Fruit fly (Drosophila melanogaster) whole organism, embryonic: Measurements from ENCODE around the gene CG42541.

Experiments used
- Aef1 ChIP-seq: fragments of 200-800 bp; sonication (Bioruptor generic); IDR thresholded peaks from 3 replicates; pipeline ENCODE4 v1.3.6; 2022; ENCODE audit warnings: missing biosample characterization, missing genetic modification characterization
- BEAF-32 ChIP-seq: fragments of 200-800 bp; sonication (Bioruptor generic); optimal IDR thresholded peaks from 3 replicates; lab custom pipeline; 2017; ENCODE audit warnings: missing biosample characterization, missing genetic modification characterization, mild to moderate bottlenecking, moderate library complexity, missing genetic modification reagents
- CG10147 ChIP-seq: fragments of 200-800 bp; sonication (Bioruptor generic); optimal IDR thresholded peaks from 2 replicates; lab custom pipeline; 2019; ENCODE audit warnings: missing biosample characterization, mild to moderate bottlenecking, missing genetic modification characterization, moderate library complexity
- CG10366 ChIP-seq: fragments of 200-800 bp; sonication (Bioruptor generic); IDR thresholded peaks from 2 replicates; pipeline ENCODE4 v1.3.6; 2022; ENCODE audit warnings: missing biosample characterization, missing genetic modification characterization
- CG10431 ChIP-seq: fragments of 200-800 bp; sonication (Bioruptor generic); optimal IDR thresholded peaks from 3 replicates; lab custom pipeline; 2018; ENCODE audit warnings: missing biosample characterization, mild to moderate bottlenecking, missing genetic modification characterization
- CG11456 ChIP-seq: fragments of 200-800 bp; sonication (Bioruptor generic); IDR thresholded peaks from 3 replicates; pipeline ENCODE4 v1.3.6; 2022; ENCODE audit warnings: missing biosample characterization, missing genetic modification characterization
- CG11695 ChIP-seq: fragments of 200-800 bp; sonication (Bioruptor generic); IDR thresholded peaks from 3 replicates; pipeline ENCODE4 v1.3.6; 2022; ENCODE audit warnings: missing biosample characterization, missing genetic modification characterization
- CG15601 ChIP-seq: fragments of 200-800 bp; sonication (Bioruptor generic); optimal IDR thresholded peaks from 3 replicates; lab custom pipeline; 2019; ENCODE audit warnings: missing biosample characterization, mild to moderate bottlenecking, missing genetic modification characterization, moderate library complexity
- CG16779 ChIP-seq: fragments of 200-800 bp; sonication (Bioruptor generic); IDR thresholded peaks from 2 replicates; pipeline ENCODE4 v1.3.6; 2022; ENCODE audit warnings: missing biosample characterization, missing genetic modification characterization
- CG17612 ChIP-seq: fragments of 200-800 bp; sonication (Bioruptor generic); IDR thresholded peaks from 2 replicates; pipeline ENCODE4 v1.3.6; 2022; ENCODE audit warnings: missing biosample characterization, missing genetic modification characterization
- CG17829 ChIP-seq: fragments of 200-800 bp; optimal IDR thresholded peaks from 2 replicates; lab custom pipeline; 2019; ENCODE audit warnings: missing biosample characterization, mild to moderate bottlenecking, missing genetic modification characterization, moderate library complexity
- CG18599 ChIP-seq: fragments of 200-800 bp; sonication (Bioruptor generic); optimal IDR thresholded peaks from 3 replicates; lab custom pipeline; 2017; ENCODE audit warnings: missing biosample characterization, missing genetic modification characterization, mild to moderate bottlenecking, moderate library complexity, missing genetic modification reagents
- CG34376 ChIP-seq: fragments of 200-800 bp; sonication (Bioruptor generic); optimal IDR thresholded peaks from 2 replicates; lab custom pipeline; 2018; ENCODE audit warnings: missing biosample characterization, mild to moderate bottlenecking, missing genetic modification characterization
- CG4424 ChIP-seq: fragments of 200-800 bp; sonication (Bioruptor generic); optimal IDR thresholded peaks from 3 replicates; lab custom pipeline; 2016; ENCODE audit warnings: missing biosample characterization, missing genetic modification characterization
- CG4820 ChIP-seq: fragments of 200-800 bp; sonication (Bioruptor generic); optimal IDR thresholded peaks from 3 replicates; lab custom pipeline; 2016; ENCODE audit warnings: missing biosample characterization, missing genetic modification characterization
- CG9932 ChIP-seq: fragments of 200-800 bp; sonication (Bioruptor generic); IDR thresholded peaks from 2 replicates; pipeline ENCODE4 v1.3.6; 2022; ENCODE audit warnings: missing biosample characterization, missing genetic modification characterization
- Deaf1 ChIP-seq: fragments of 200-800 bp; optimal IDR thresholded peaks from 3 replicates; lab custom pipeline; 2019; ENCODE audit warnings: missing biosample characterization, mild to moderate bottlenecking, missing genetic modification characterization, moderate library complexity
- Dip3 ChIP-seq: fragments of 200-800 bp; sonication (Bioruptor generic); optimal IDR thresholded peaks from 3 replicates; lab custom pipeline; 2016; ENCODE audit warnings: missing biosample characterization, missing genetic modification characterization
- Dll ChIP-seq: fragments of 200-800 bp; sonication (Bioruptor generic); IDR thresholded peaks from 4 replicates; pipeline ENCODE4 v1.3.6; 2022; ENCODE audit warnings: missing biosample characterization, missing genetic modification characterization; ENCODE audit not compliant: partially characterized antibody
- Doc2 ChIP-seq: fragments of 200-800 bp; sonication (Bioruptor generic); IDR thresholded peaks from 2 replicates; pipeline ENCODE4 v1.3.6; 2022; ENCODE audit warnings: missing biosample characterization, missing genetic modification characterization
- Eip74EF ChIP-seq, 2 experiments: fragments of 200-800 bp in 1 of 2; fragments of >200 bp in 1 of 2; sonication (Bioruptor generic) in 1 of 2; optimal IDR thresholded peaks; 2 replicates each; lab custom pipeline; 2017 to 2019; ENCODE audit warnings: missing biosample characterization in 2 of 2, missing genetic modification characterization in 2 of 2, mild to moderate bottlenecking in 1 of 2, moderate library complexity in 1 of 2
- Elba2 ChIP-seq: fragments of 200-800 bp; sonication (Bioruptor generic); optimal IDR thresholded peaks from 3 replicates; lab custom pipeline; 2016; ENCODE audit warnings: missing biosample characterization, missing genetic modification characterization
- Fer1 ChIP-seq: fragments of 200-800 bp; sonication (Bioruptor generic); optimal IDR thresholded peaks from 2 replicates; lab custom pipeline; 2017; ENCODE audit warnings: missing biosample characterization, mild to moderate bottlenecking, missing genetic modification characterization
- H15 ChIP-seq: fragments of 200-800 bp; sonication (Bioruptor generic); IDR thresholded peaks from 3 replicates; pipeline ENCODE4 v1.3.6; 2022; ENCODE audit warnings: missing biosample characterization, missing genetic modification characterization
- Hr78 ChIP-seq, 2 experiments: fragments of 200-800 bp in 1 of 2; fragments of >200 bp in 1 of 2; sonication (Bioruptor generic) in 1 of 2; optimal IDR thresholded peaks; 2 replicates each; lab custom pipeline; 2017 to 2019; ENCODE audit warnings: missing biosample characterization in 2 of 2, missing genetic modification characterization in 2 of 2, mild to moderate bottlenecking in 1 of 2, moderate library complexity in 1 of 2
- Oli ChIP-seq: fragments of 200-800 bp; sonication (Bioruptor generic); optimal IDR thresholded peaks from 2 replicates; lab custom pipeline; 2018; ENCODE audit warnings: missing biosample characterization, mild to moderate bottlenecking, missing genetic modification characterization, moderate library complexity
- Sry-β ChIP-seq: fragments of 200-800 bp; sonication (Bioruptor generic); optimal IDR thresholded peaks from 2 replicates; lab custom pipeline; 2018; ENCODE audit warnings: missing biosample characterization, mild to moderate bottlenecking, missing genetic modification characterization, moderate library complexity
- Taf1 ChIP-seq: fragments of 200-800 bp; sonication (Bioruptor generic); IDR thresholded peaks from 2 replicates; pipeline ENCODE4 v1.3.6; 2022; ENCODE audit warnings: missing biosample characterization, missing genetic modification characterization
- Usf ChIP-seq: fragments of 200-800 bp; sonication (Bioruptor generic); optimal IDR thresholded peaks from 2 replicates; lab custom pipeline; 2017; ENCODE audit warnings: missing genotype, missing biosample characterization, missing genetic modification characterization
- abd-A ChIP-seq: fragments of 200-800 bp; sonication (Bioruptor generic); optimal IDR thresholded peaks from 3 replicates; lab custom pipeline; 2019; ENCODE audit warnings: missing biosample characterization, mild to moderate bottlenecking, missing genetic modification characterization, moderate library complexity
- bab2 ChIP-seq: fragments of 200-800 bp; sonication (Bioruptor generic); optimal IDR thresholded peaks from 2 replicates; lab custom pipeline; 2016; ENCODE audit warnings: missing biosample characterization, missing genetic modification characterization
- bigmax ChIP-seq: fragments of 200-800 bp; sonication (Bioruptor generic); optimal IDR thresholded peaks from 2 replicates; lab custom pipeline; 2018; ENCODE audit warnings: missing biosample characterization, mild to moderate bottlenecking, missing genetic modification characterization
- dysf ChIP-seq: fragments of 200-800 bp; sonication (Bioruptor generic); IDR thresholded peaks from 3 replicates; pipeline ENCODE4 v1.3.6; 2022; ENCODE audit warnings: missing biosample characterization, missing genetic modification characterization
- fru ChIP-seq: fragments of >200 bp; optimal IDR thresholded peaks from 2 replicates; lab custom pipeline; 2017
- fu2 ChIP-seq: fragments of 200-800 bp; sonication (Bioruptor generic); optimal IDR thresholded peaks from 2 replicates; lab custom pipeline; 2016; ENCODE audit warnings: missing biosample characterization, missing genetic modification characterization
- gce ChIP-seq: fragments of 200-800 bp; sonication (Bioruptor generic); IDR thresholded peaks from 3 replicates; pipeline ENCODE4 v1.3.6; 2022; ENCODE audit warnings: missing biosample characterization, missing genetic modification characterization
- her ChIP-seq: fragments of 200-800 bp; sonication (Bioruptor generic); optimal IDR thresholded peaks from 2 replicates; lab custom pipeline; 2016; ENCODE audit warnings: missing biosample characterization, missing genetic modification characterization
- ken ChIP-seq: fragments of 200-800 bp; sonication (Bioruptor generic); IDR thresholded peaks from 3 replicates; pipeline ENCODE4 v1.3.6; 2022; ENCODE audit warnings: missing biosample characterization, missing genetic modification characterization
- otp ChIP-seq: fragments of 200-800 bp; sonication (Bioruptor generic); IDR thresholded peaks from 3 replicates; pipeline ENCODE4, ENCODE4 v1.3.6; 2022; ENCODE audit warnings: missing biosample characterization, missing genetic modification characterization
- pb ChIP-seq: fragments of 200-800 bp; sonication (Bioruptor generic); optimal IDR thresholded peaks from 3 replicates; lab custom pipeline; 2016; ENCODE audit warnings: missing biosample characterization, missing genetic modification characterization
- psq ChIP-seq: fragments of 200-800 bp; sonication (Bioruptor generic); optimal IDR thresholded peaks from 2 replicates; lab custom pipeline; 2017; ENCODE audit warnings: missing biosample characterization, missing genetic modification characterization
- repo ChIP-seq: fragments of 200-800 bp; sonication (Bioruptor generic); optimal IDR thresholded peaks from 2 replicates; lab custom pipeline; 2016; ENCODE audit warnings: missing biosample characterization, missing genetic modification characterization
- sens-2 ChIP-seq: fragments of 200-800 bp; sonication (Bioruptor generic); IDR thresholded peaks from 2 replicates; pipeline ENCODE4 v1.3.6; 2022; ENCODE audit warnings: missing biosample characterization, missing genetic modification characterization
- seq ChIP-seq: fragments of 200-800 bp; sonication (Bioruptor generic); IDR thresholded peaks from 2 replicates; pipeline ENCODE4 v1.3.6; 2022; ENCODE audit warnings: missing biosample characterization, missing genetic modification characterization
- shn ChIP-seq: fragments of 200-800 bp; sonication (Bioruptor generic); optimal IDR thresholded peaks from 3 replicates; lab custom pipeline; 2016; ENCODE audit warnings: missing biosample characterization, missing genetic modification characterization
- ssp ChIP-seq: fragments of 200-800 bp; sonication (Bioruptor generic); IDR thresholded peaks from 2 replicates; pipeline ENCODE4 v1.3.6; 2022; ENCODE audit warnings: missing biosample characterization, missing genetic modification characterization
- stc ChIP-seq: fragments of 200-800 bp; sonication (Bioruptor generic); IDR thresholded peaks from 2 replicates; pipeline ENCODE4 v1.3.6; 2022; ENCODE audit warnings: missing biosample characterization, missing genetic modification characterization
- unpg ChIP-seq: fragments of 200-800 bp; sonication (Bioruptor generic); optimal IDR thresholded peaks from 3 replicates; lab custom pipeline; 2018; ENCODE audit warnings: missing biosample characterization, mild to moderate bottlenecking, missing genetic modification characterization, moderate library complexity
- usp ChIP-seq: fragments of >200 bp; optimal IDR thresholded peaks from 2 replicates; lab custom pipeline; 2017; ENCODE audit warnings: missing biosample characterization, missing genetic modification characterization
- yki ChIP-seq: fragments of >200 bp; optimal IDR thresholded peaks from 3 replicates; lab custom pipeline; 2018

CG42541 gene

DNA sequence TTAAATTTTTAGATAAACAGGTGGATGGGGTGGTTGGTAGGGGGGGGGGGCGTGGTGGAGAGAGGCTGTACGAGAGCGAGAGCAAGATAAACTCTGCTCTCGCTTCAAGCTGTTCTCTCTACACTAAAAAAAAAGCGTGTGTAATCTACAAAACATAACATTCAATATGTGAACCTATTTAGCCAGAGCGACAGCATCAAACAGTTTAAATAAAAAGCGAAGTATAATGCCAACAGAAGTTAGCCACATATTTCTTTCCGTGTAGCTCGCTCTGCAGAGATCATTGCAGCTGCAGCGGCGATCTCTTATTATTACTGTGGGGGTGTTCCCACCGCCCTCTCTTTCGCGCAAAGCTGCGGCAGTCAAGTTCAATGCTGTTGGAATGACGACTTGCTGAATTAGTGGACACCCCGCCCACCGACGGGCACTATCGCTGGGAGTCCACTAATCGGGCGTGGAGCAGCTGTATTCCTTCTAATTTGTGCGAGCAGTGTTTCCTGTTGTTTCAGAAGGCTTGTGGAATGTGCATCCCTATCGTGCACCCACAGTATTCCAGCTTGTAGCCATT is 61.8 kb downstream of the CG42541 start, which contains the start of gene CG2930 (continued):
- peak in 1 of 2 experiments; percentile 35 for TF ChIP-seq Hr78 (GFP tag; optimal IDR thresholded peaks at IDR 0.05; lab: Kevin White, UChicago)
- no peak for TF ChIP-seq fru (lab: Kevin White, UChicago)
- TF ChIP-seq Taf1 (GFP tag; lab: Robert Waterston, UW) = no peak; the same call in 1 of the 2 replicates
- TF ChIP-seq BEAF-32 (GFP tag; lab: Kevin White, UChicago) = no peak
- peak; percentile 89 for TF ChIP-seq H15 (GFP tag; lab: Robert Waterston, UW)
- TF ChIP-seq Deaf1 (tag; lab: Kevin White, UChicago) = peak; percentile 22
- TF ChIP-seq CG11695 (GFP tag; lab: Robert Waterston, UW) = peak; percentile 85
- peak; percentile 90 for TF ChIP-seq sens-2
- peak; percentile 93 for TF ChIP-seq otp
- peak; percentile 53; the same call in 1 of the 2 replicates for TF ChIP-seq CG16779
- peak; percentile 81 for TF ChIP-seq ssp (GFP tag; lab: Robert Waterston, UW)
- no peak for TF ChIP-seq abd-A (tag; lab: Kevin White, UChicago)
- TF ChIP-seq Fer1 (GFP tag; lab: Kevin White, UChicago) = peak; percentile 74
- peak; percentile 74; the same call in 1 of the 2 replicates for TF ChIP-seq seq (GFP tag; lab: Robert Waterston, UW)
- no peak for TF ChIP-seq Dll (GFP tag; lab: Robert Waterston, UW)
- TF ChIP-seq Aef1 (GFP tag; lab: Robert Waterston, UW) = peak; percentile 74
- 0 out of 2 replicates have a peak, but pooled peaks have one; percentile 35 for TF ChIP-seq CG9932 (GFP tag; lab: Robert Waterston, UW)
- TF ChIP-seq Usf (GFP tag; lab: Kevin White, UChicago) = peak; percentile 55
- TF ChIP-seq CG10366 (GFP tag; lab: Robert Waterston, UW) = peak; percentile 89
- TF ChIP-seq psq = peak; percentile 58
- peak; percentile 72 for TF ChIP-seq pb
- TF ChIP-seq unpg (GFP tag; lab: Kevin White, UChicago) = peak; percentile 88
- peak; percentile 83 for TF ChIP-seq bab2
- TF ChIP-seq ken (GFP tag; lab: Robert Waterston, UW) = peak; percentile 90
- peak; percentile 88; the same call in 2 of the 3 replicates for TF ChIP-seq gce (GFP tag; lab: Robert Waterston, UW)
- TF ChIP-seq Doc2 = peak; percentile 60; the same call in 1 of the 2 replicates
- peak; percentile 73 for TF ChIP-seq shn (GFP tag; lab: Kevin White, UChicago)
- TF ChIP-seq usp (GFP tag; lab: Kevin White, UChicago) = no peak
- TF ChIP-seq dysf (GFP tag; lab: Robert Waterston, UW) = peak; percentile 92
- no peak for TF ChIP-seq bigmax (GFP tag; lab: Kevin White, UChicago)
- no peak for TF ChIP-seq Dip3 (GFP tag; lab: Kevin White, UChicago)
- peak; percentile 76 for TF ChIP-seq CG17829 (tag; lab: Kevin White, UChicago)
- peak; percentile 90 for TF ChIP-seq CG4424 (GFP tag; lab: Kevin White, UChicago)
- peak; percentile 72 for TF ChIP-seq CG15601 (tag; lab: Kevin White, UChicago)
- 0 out of 2 replicates have a peak, but pooled peaks have one; percentile 44 for TF ChIP-seq CG17612 (GFP tag; lab: Robert Waterston, UW)
- peak; percentile 78 for TF ChIP-seq CG11456 (GFP tag; lab: Robert Waterston, UW)
- TF ChIP-seq stc (GFP tag; lab: Robert Waterston, UW) = peak; percentile 89
- peak; percentile 86 for TF ChIP-seq CG4820 (GFP tag; lab: Kevin White, UChicago)
- TF ChIP-seq Elba2 = no peak
- TF ChIP-seq Sry-β = no peak
- peak in 1 of 2 experiments; percentile 52 for TF ChIP-seq Eip74EF (GFP tag; optimal IDR thresholded peaks at IDR 0.05; lab: Kevin White, UChicago)
- peak; percentile 73 for TF ChIP-seq CG18599 (GFP tag; lab: Kevin White, UChicago)
- TF ChIP-seq repo (GFP tag; lab: Kevin White, UChicago) = peak; percentile 78
- TF ChIP-seq yki (lab: Kevin White, UChicago) = no peak
- peak; percentile 46 for TF ChIP-seq fu2 (GFP tag; lab: Kevin White, UChicago)
- peak; percentile 54 for TF ChIP-seq CG10431 (GFP tag; lab: Kevin White, UChicago)
- peak; percentile 88 for TF ChIP-seq Oli (tag; lab: Kevin White, UChicago)
- peak; percentile 59 for TF ChIP-seq CG10147 (GFP tag; lab: Kevin White, UChicago)
- TF ChIP-seq her = peak; percentile 69
- no peak for TF ChIP-seq CG34376 (GFP tag; lab: Kevin White, UChicago)
